Fruit fly (Drosophila melanogaster) whole organism, embryonic: ENCODE data around the gene Rbm13.

ENCODE experiments used
- CG12155 ChIP-seq: fragments of 200-800 bp; sonication (Bioruptor generic); optimal IDR thresholded peaks from 3 replicates; lab custom pipeline; 2016; ENCODE audit warnings: missing biosample characterization, missing genetic modification characterization
- CG13624 ChIP-seq: fragments of 200-800 bp; sonication (Bioruptor generic); optimal IDR thresholded peaks from 2 replicates; lab custom pipeline; 2016; ENCODE audit warnings: missing biosample characterization, missing genetic modification characterization
- CG14014 ChIP-seq: fragments of 200-800 bp; sonication (Bioruptor generic); IDR thresholded peaks from 2 replicates; pipeline ENCODE4 v1.3.6; 2022; ENCODE audit warnings: missing biosample characterization, missing genetic modification characterization
- CG15514 ChIP-seq: fragments of 200-800 bp; sonication (Bioruptor generic); optimal IDR thresholded peaks from 3 replicates; lab custom pipeline; 2017; ENCODE audit warnings: missing biosample characterization, missing genetic modification characterization, mild to moderate bottlenecking, moderate library complexity, missing genetic modification reagents
- CG15696 ChIP-seq: fragments of 200-800 bp; sonication (Bioruptor generic); optimal IDR thresholded peaks from 2 replicates; lab custom pipeline; 2019; ENCODE audit warnings: missing biosample characterization, mild to moderate bottlenecking, missing genetic modification characterization, moderate library complexity
- CG16813 ChIP-seq: fragments of 200-800 bp; sonication (Bioruptor generic); IDR thresholded peaks from 3 replicates; pipeline ENCODE4 v1.3.6; 2022; ENCODE audit warnings: missing biosample characterization, missing genetic modification characterization; ENCODE audit not compliant: partially characterized antibody
- CG17359 ChIP-seq: fragments of 200-800 bp; sonication (Bioruptor generic); optimal IDR thresholded peaks from 3 replicates; lab custom pipeline; 2018; ENCODE audit warnings: missing biosample characterization, mild to moderate bottlenecking, missing genetic modification characterization, moderate library complexity
- CG17912 ChIP-seq: fragments of 200-800 bp; sonication (Bioruptor generic); optimal IDR thresholded peaks from 2 replicates; lab custom pipeline; 2018; ENCODE audit warnings: missing biosample characterization, mild to moderate bottlenecking, missing genetic modification characterization
- CG1832 ChIP-seq: fragments of 200-800 bp; sonication (Bioruptor generic); optimal IDR thresholded peaks from 2 replicates; lab custom pipeline; 2017; ENCODE audit warnings: missing biosample characterization, mild to moderate bottlenecking, missing genetic modification characterization, inconsistent platforms
- CG2202 ChIP-seq: fragments of 200-800 bp; sonication (Bioruptor generic); optimal IDR thresholded peaks from 2 replicates; lab custom pipeline; 2018; ENCODE audit warnings: missing biosample characterization, mild to moderate bottlenecking, missing genetic modification characterization
- CG31441 ChIP-seq: fragments of 200-800 bp; sonication (Bioruptor generic); IDR thresholded peaks from 2 replicates; pipeline ENCODE4 v1.3.6; 2022; ENCODE audit warnings: missing biosample characterization, missing genetic modification characterization
- CG3407 ChIP-seq: fragments of 200-800 bp; sonication (Bioruptor generic); optimal IDR thresholded peaks from 2 replicates; lab custom pipeline; 2018; ENCODE audit warnings: missing biosample characterization, mild to moderate bottlenecking, missing genetic modification characterization
- CG3726 ChIP-seq: fragments of 200-800 bp; sonication (Bioruptor generic); IDR thresholded peaks from 3 replicates; pipeline ENCODE4, ENCODE4 v1.3.6; 2022; ENCODE audit warnings: missing biosample characterization, missing genetic modification characterization
- CG3838 ChIP-seq: fragments of 200-800 bp; sonication (Bioruptor generic); optimal IDR thresholded peaks from 3 replicates; lab custom pipeline; 2016; ENCODE audit warnings: missing biosample characterization, missing genetic modification characterization
- CG4820 ChIP-seq: fragments of 200-800 bp; sonication (Bioruptor generic); optimal IDR thresholded peaks from 3 replicates; lab custom pipeline; 2016; ENCODE audit warnings: missing biosample characterization, missing genetic modification characterization
- CG6765 ChIP-seq: fragments of 200-800 bp; sonication (Bioruptor generic); optimal IDR thresholded peaks from 3 replicates; lab custom pipeline; 2017; ENCODE audit warnings: missing biosample characterization, mild to moderate bottlenecking, missing genetic modification characterization
- CG7786 ChIP-seq: fragments of 200-800 bp; sonication (Bioruptor generic); optimal IDR thresholded peaks from 2 replicates; lab custom pipeline; 2016; ENCODE audit warnings: missing biosample characterization, missing genetic modification characterization
- CG7963 ChIP-seq: fragments of 200-800 bp; sonication (Bioruptor generic); IDR thresholded peaks from 3 replicates; pipeline ENCODE4 v1.3.6; 2022; ENCODE audit warnings: missing biosample characterization, missing genetic modification characterization; ENCODE audit not compliant: partially characterized antibody
- D ChIP-seq, 2 experiments: fragments of 200-800 bp in 1 of 2; fragments of >200 bp in 1 of 2; sonication (Bioruptor generic) in 1 of 2; optimal IDR thresholded peaks; 2 replicates in 1 of 2; 3 replicates in 1 of 2; lab custom pipeline; 2017; ENCODE audit warnings: mild to moderate bottlenecking in 1 of 2, missing biosample characterization in 1 of 2, missing genetic modification characterization in 1 of 2, missing genetic modification reagents in 1 of 2
- ERR ChIP-seq: fragments of 200-800 bp; sonication (Bioruptor generic); optimal IDR thresholded peaks from 2 replicates; lab custom pipeline; 2016; ENCODE audit warnings: missing biosample characterization, missing genetic modification characterization
- Elba2 ChIP-seq: fragments of 200-800 bp; sonication (Bioruptor generic); optimal IDR thresholded peaks from 3 replicates; lab custom pipeline; 2016; ENCODE audit warnings: missing biosample characterization, missing genetic modification characterization
- Fer1 ChIP-seq: fragments of 200-800 bp; sonication (Bioruptor generic); optimal IDR thresholded peaks from 2 replicates; lab custom pipeline; 2017; ENCODE audit warnings: missing biosample characterization, mild to moderate bottlenecking, missing genetic modification characterization
- Lhr ChIP-seq: fragments of 200-800 bp; sonication (Bioruptor generic); optimal IDR thresholded peaks from 3 replicates; lab custom pipeline; 2017; ENCODE audit warnings: mild to moderate bottlenecking, missing biosample characterization, missing genetic modification reagents, missing genetic modification characterization
- Nf-YC ChIP-seq: fragments of 200-800 bp; optimal IDR thresholded peaks from 3 replicates; lab custom pipeline; 2019; ENCODE audit warnings: missing biosample characterization, mild to moderate bottlenecking, missing genetic modification characterization, moderate library complexity
- Ptx1 ChIP-seq: fragments of 200-800 bp; sonication (Bioruptor generic); IDR thresholded peaks from 2 replicates; pipeline ENCODE4 v1.3.6; 2022; ENCODE audit warnings: missing biosample characterization, missing genetic modification characterization
- Ravus ChIP-seq: fragments of 200-800 bp; sonication (Bioruptor generic); IDR thresholded peaks from 2 replicates; pipeline ENCODE4 v1.3.6; 2022; ENCODE audit warnings: missing biosample characterization, missing genetic modification characterization
- Scr ChIP-seq: fragments of 200-800 bp; sonication (Bioruptor generic); IDR thresholded peaks from 2 replicates; pipeline ENCODE4 v1.3.6; 2022; ENCODE audit warnings: missing biosample characterization, missing genetic modification characterization; ENCODE audit not compliant: partially characterized antibody
- Sox100B ChIP-seq: fragments of 200-800 bp; sonication (Bioruptor generic); optimal IDR thresholded peaks from 3 replicates; lab custom pipeline; 2018; ENCODE audit warnings: missing biosample characterization, mild to moderate bottlenecking, missing genetic modification characterization
- amos ChIP-seq: fragments of 200-800 bp; sonication (Bioruptor generic); IDR thresholded peaks from 2 replicates; pipeline ENCODE4 v1.3.6; 2022; ENCODE audit warnings: missing biosample characterization, missing genetic modification characterization; ENCODE audit not compliant: partially characterized antibody
- cato ChIP-seq: fragments of 200-800 bp; sonication (Bioruptor generic); optimal IDR thresholded peaks from 2 replicates; lab custom pipeline; 2016; ENCODE audit warnings: missing biosample characterization, missing genetic modification characterization, borderline replicate concordance
- chm ChIP-seq: fragments of 200-800 bp; sonication (Bioruptor generic); IDR thresholded peaks from 2 replicates; pipeline ENCODE4 v1.3.6; 2022; ENCODE audit warnings: missing biosample characterization, missing genetic modification characterization
- crol ChIP-seq: fragments of 200-800 bp; sonication (Bioruptor generic); IDR thresholded peaks from 2 replicates; pipeline ENCODE4 v1.3.6; 2022; ENCODE audit warnings: missing biosample characterization, missing genetic modification characterization
- crp ChIP-seq, 2 experiments: fragments of 200-800 bp; sonication (Bioruptor generic); optimal IDR thresholded peaks; 2 replicates in 1 of 2; 3 replicates in 1 of 2; lab custom pipeline; 2017; ENCODE audit warnings: missing biosample characterization in 2 of 2, missing genetic modification characterization in 2 of 2, mild to moderate bottlenecking in 1 of 2, moderate library complexity in 1 of 2
- dmrt99B ChIP-seq: fragments of 200-800 bp; sonication (Bioruptor generic); optimal IDR thresholded peaks from 2 replicates; lab custom pipeline; 2018; ENCODE audit warnings: missing biosample characterization, mild to moderate bottlenecking, missing genetic modification characterization, moderate library complexity
- eyg ChIP-seq: fragments of 200-800 bp; sonication (Bioruptor generic); optimal IDR thresholded peaks from 3 replicates; lab custom pipeline; 2016; ENCODE audit warnings: missing biosample characterization, missing genetic modification characterization
- fru ChIP-seq: fragments of >200 bp; optimal IDR thresholded peaks from 2 replicates; lab custom pipeline; 2017
- gsb ChIP-seq: fragments of 200-800 bp; sonication (Bioruptor generic); IDR thresholded peaks from 2 replicates; pipeline ENCODE4 v1.3.6; 2022; ENCODE audit warnings: missing biosample characterization, missing genetic modification characterization
- hth ChIP-seq: fragments of >200 bp; optimal IDR thresholded peaks from 2 replicates; lab custom pipeline; 2017; ENCODE audit warnings: inconsistent platforms
- kah ChIP-seq: fragments of 200-800 bp; sonication (Bioruptor generic); optimal IDR thresholded peaks from 2 replicates; lab custom pipeline; 2018; ENCODE audit warnings: missing biosample characterization, mild to moderate bottlenecking, missing genetic modification characterization
- kay ChIP-seq: fragments of 200-800 bp; sonication (Bioruptor generic); optimal IDR thresholded peaks from 2 replicates; lab custom pipeline; 2016; ENCODE audit warnings: missing biosample characterization, missing genetic modification characterization
- ken ChIP-seq: fragments of 200-800 bp; sonication (Bioruptor generic); IDR thresholded peaks from 3 replicates; pipeline ENCODE4 v1.3.6; 2022; ENCODE audit warnings: missing biosample characterization, missing genetic modification characterization
- odd ChIP-seq: fragments of 200-800 bp; sonication (Bioruptor generic); optimal IDR thresholded peaks from 2 replicates; lab custom pipeline; 2017; ENCODE audit warnings: missing biosample characterization, mild to moderate bottlenecking, missing genetic modification characterization
- p53 ChIP-seq: fragments of 200-800 bp; sonication (Bioruptor generic); optimal IDR thresholded peaks from 2 replicates; lab custom pipeline; 2016; ENCODE audit warnings: missing biosample characterization, missing genetic modification characterization
- pan ChIP-seq, 4 experiments: fragments of >200 bp in 3 of 4; fragments of 200-800 bp in 1 of 4; sonication (Bioruptor generic) in 1 of 4; optimal IDR thresholded peaks in 3 of 4; IDR thresholded peaks in 1 of 4; 2 replicates each; pipeline versions ENCODE4 v1.3.6 to Lab custom; 2017 to 2022; ENCODE audit warnings: missing biosample characterization in 2 of 4, missing genetic modification characterization in 2 of 4, mixed read lengths in 1 of 4
- repo ChIP-seq: fragments of 200-800 bp; sonication (Bioruptor generic); optimal IDR thresholded peaks from 2 replicates; lab custom pipeline; 2016; ENCODE audit warnings: missing biosample characterization, missing genetic modification characterization
- scrt ChIP-seq: fragments of 200-800 bp; sonication (Bioruptor generic); optimal IDR thresholded peaks from 2 replicates; lab custom pipeline; 2018; ENCODE audit warnings: missing biosample characterization, mild to moderate bottlenecking, missing genetic modification characterization, moderate library complexity
- sim ChIP-seq: fragments of 200-800 bp; sonication (Bioruptor generic); IDR thresholded peaks from 2 replicates; pipeline ENCODE4 v1.3.6; 2022; ENCODE audit warnings: missing biosample characterization, missing genetic modification characterization
- tio ChIP-seq: fragments of 200-800 bp; sonication (Bioruptor generic); optimal IDR thresholded peaks from 2 replicates; lab custom pipeline; 2017; ENCODE audit warnings: missing biosample characterization, missing genetic modification characterization, inconsistent platforms
- unc-4 ChIP-seq: fragments of 200-800 bp; sonication (Bioruptor generic); IDR thresholded peaks from 2 replicates; pipeline ENCODE4 v1.3.6; 2022; ENCODE audit warnings: missing biosample characterization, missing genetic modification characterization; ENCODE audit not compliant: partially characterized antibody

Rbm13 gene

DNA sequence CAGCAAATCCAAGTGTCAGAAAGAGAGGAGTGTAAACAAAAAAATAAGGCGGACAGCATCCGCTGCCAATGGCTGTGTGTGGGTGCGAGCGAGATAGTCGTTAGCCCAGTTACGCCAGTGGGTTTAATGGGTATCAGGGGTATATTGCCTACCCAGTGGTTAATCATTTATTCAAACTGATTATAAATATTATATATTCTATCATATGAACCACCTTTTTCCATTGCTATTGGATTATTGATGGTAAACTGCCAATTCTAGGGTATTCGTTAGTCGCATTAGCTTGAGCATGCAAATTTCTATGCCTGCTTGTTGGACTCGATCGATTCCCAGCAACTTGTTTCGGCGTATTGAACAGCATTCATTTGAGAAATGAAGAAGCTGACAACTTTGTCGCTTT, 5.4 kb upstream of the Rbm13 start (continued):
- peak; percentile 97 for TF ChIP-seq CG17359 (tag; lab: Kevin White, UChicago)
- no peak for TF ChIP-seq D (optimal IDR thresholded peaks at IDR 0.05; lab: Kevin White, UChicago)
- TF ChIP-seq D (GFP tag; optimal IDR thresholded peaks at IDR 0.05; lab: Kevin White, UChicago) = peak; percentile 91
- peak; percentile 97 for TF ChIP-seq dmrt99B (tag; lab: Kevin White, UChicago)
- peak; percentile 89 for TF ChIP-seq cato (GFP tag; lab: Kevin White, UChicago)
- TF ChIP-seq Ptx1 (GFP tag; lab: Robert Waterston, UW) = peak; percentile 96
- TF ChIP-seq ERR (GFP tag; lab: Kevin White, UChicago) = no peak
- peak; percentile 92 for TF ChIP-seq Fer1 (GFP tag; lab: Kevin White, UChicago)
- TF ChIP-seq CG17912 = peak; percentile 77
- TF ChIP-seq amos (GFP tag; lab: Robert Waterston, UW) = no peak
- peak; percentile 80 for TF ChIP-seq Lhr
- peak; percentile 74; the same call in 1 of the 2 replicates for TF ChIP-seq crol
- TF ChIP-seq CG3726 (GFP tag; lab: Robert Waterston, UW) = peak; percentile 95
- peak; percentile 75 for TF ChIP-seq CG6765
- TF ChIP-seq pan (optimal IDR thresholded peaks at IDR 0.05; lab: Kevin White, UChicago) = no peak
- peak in 1 of 2 experiments; percentile 96 for TF ChIP-seq pan (GFP tag; optimal IDR thresholded peaks at IDR 0.05 in 1 of 2, IDR thresholded peaks at IDR 0.05 in 1 of 2)
- TF ChIP-seq Ravus = peak; percentile 90
- peak; percentile 93 for TF ChIP-seq sim (GFP tag; lab: Robert Waterston, UW)
- peak; percentile 84 for TF ChIP-seq CG2202
- peak; percentile 45 for TF ChIP-seq CG7786 (GFP tag; lab: Kevin White, UChicago)
- peak; percentile 93 for TF ChIP-seq gsb
- peak; percentile 90 for TF ChIP-seq Sox100B
- peak; percentile 88 for TF ChIP-seq scrt (GFP tag; lab: Kevin White, UChicago)
- TF ChIP-seq CG1832 (GFP tag; lab: Kevin White, UChicago) = peak; percentile 21
- peak; percentile 77 for TF ChIP-seq CG3838 (GFP tag; lab: Kevin White, UChicago)
- TF ChIP-seq CG12155 (GFP tag; lab: Kevin White, UChicago) = peak; percentile 92
- peak; percentile 71 for TF ChIP-seq CG15696 (tag; lab: Kevin White, UChicago)
- peak; percentile 54 for TF ChIP-seq repo (GFP tag; lab: Kevin White, UChicago)
- peak; percentile 86 for TF ChIP-seq tio (GFP tag; lab: Kevin White, UChicago)
- TF ChIP-seq kah = peak; percentile 90
- peak; percentile 91 for TF ChIP-seq CG3407
- TF ChIP-seq odd (GFP tag; lab: Kevin White, UChicago) = peak; percentile 87
- TF ChIP-seq hth (lab: Kevin White, UChicago) = no peak
- peak; percentile 96 for TF ChIP-seq ken (GFP tag; lab: Robert Waterston, UW)
- TF ChIP-seq fru (lab: Kevin White, UChicago) = no peak
- TF ChIP-seq Scr = no peak
- no peak for TF ChIP-seq CG16813 (GFP tag; lab: Robert Waterston, UW)
- peak in 1 of 2 experiments; percentile 50 for TF ChIP-seq crp (GFP tag; optimal IDR thresholded peaks at IDR 0.05; lab: Kevin White, UChicago)
- peak; percentile 66 for TF ChIP-seq Nf-YC
- TF ChIP-seq chm (GFP tag; lab: Robert Waterston, UW) = peak; percentile 95
- TF ChIP-seq CG7963 = no peak
- TF ChIP-seq CG4820 = peak; percentile 90
- peak; percentile 78 for TF ChIP-seq kay (GFP tag; lab: Kevin White, UChicago)
- TF ChIP-seq CG31441 (GFP tag; lab: Robert Waterston, UW) = peak; percentile 96
- no peak for TF ChIP-seq unc-4 (GFP tag; lab: Robert Waterston, UW)
- peak; percentile 68 for TF ChIP-seq CG13624
- no peak for TF ChIP-seq p53 (GFP tag; lab: Kevin White, UChicago)
- peak; percentile 87 for TF ChIP-seq CG15514 (GFP tag; lab: Kevin White, UChicago)
- TF ChIP-seq CG14014 (GFP tag; lab: Robert Waterston, UW) = peak; percentile 96
- peak; percentile 58 for TF ChIP-seq Elba2
- peak; percentile 36 for TF ChIP-seq eyg (GFP tag; lab: Kevin White, UChicago)
